Fruit fly (Drosophila melanogaster): ENCODE data around the gene aurA.
"Not testable (repeated sequence)": the region's sequence is repeated elsewhere in the genome, so short reads cannot be mapped to it uniquely, and the experiment has no call there.

The aurA gene

DNA sequence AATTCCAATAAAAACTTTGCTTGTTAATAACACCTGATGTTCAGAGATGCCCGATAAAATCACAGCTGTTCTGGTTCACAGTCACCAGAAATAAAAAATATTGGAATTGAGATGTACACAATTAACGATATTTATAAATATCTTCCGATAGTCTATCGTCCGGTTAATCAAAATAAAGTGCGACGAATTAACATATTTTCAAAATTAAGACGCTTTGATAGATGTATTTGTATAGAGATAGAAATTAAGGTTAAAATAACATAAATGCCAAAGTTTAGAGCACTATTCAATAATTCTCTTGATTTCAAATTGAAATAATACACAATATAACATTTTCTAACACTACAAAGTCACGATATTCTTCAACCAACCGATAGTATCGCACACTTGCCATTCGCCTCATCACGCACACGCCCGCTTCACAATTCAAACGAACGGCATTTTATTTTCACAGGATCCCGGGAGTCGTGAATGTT lies at the start of gene aurA, which contains the start of gene CG3281:
Gene aurA (plus strand): TSS at position 386 of the 476 bp plus-strand sequence.
Gene CG3281 (minus strand): TSS at position 67 of the 476 bp plus-strand sequence.
- TF ChIP-seq CG17801 (GFP tag; optimal IDR thresholded peaks at IDR 0.05; ENCODE audit: partially characterized antibody) = peak; percentile 77

DNA sequence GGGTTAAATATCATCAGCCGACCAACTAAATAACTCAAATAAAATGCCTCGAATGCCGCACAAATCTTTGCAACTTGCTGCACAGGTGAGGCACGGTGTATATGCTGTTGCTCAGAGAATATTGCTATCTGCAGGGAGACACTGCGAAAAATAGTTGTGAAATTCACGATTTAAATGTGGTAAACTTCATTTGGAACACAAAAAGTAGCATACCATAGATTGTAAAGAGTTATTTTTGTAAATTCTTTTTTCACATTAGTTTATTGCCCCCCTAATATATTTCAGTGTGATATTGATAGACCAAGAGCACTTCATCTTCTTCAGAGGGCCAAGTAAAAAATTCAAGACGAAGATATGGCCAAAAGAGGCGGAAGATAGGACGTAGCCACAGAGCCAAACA lies 42.3 kb upstream of the aurA start:
- no peak for TF ChIP-seq CG17801 (GFP tag; optimal IDR thresholded peaks at IDR 0.05; ENCODE audit: partially characterized antibody)

DNA sequence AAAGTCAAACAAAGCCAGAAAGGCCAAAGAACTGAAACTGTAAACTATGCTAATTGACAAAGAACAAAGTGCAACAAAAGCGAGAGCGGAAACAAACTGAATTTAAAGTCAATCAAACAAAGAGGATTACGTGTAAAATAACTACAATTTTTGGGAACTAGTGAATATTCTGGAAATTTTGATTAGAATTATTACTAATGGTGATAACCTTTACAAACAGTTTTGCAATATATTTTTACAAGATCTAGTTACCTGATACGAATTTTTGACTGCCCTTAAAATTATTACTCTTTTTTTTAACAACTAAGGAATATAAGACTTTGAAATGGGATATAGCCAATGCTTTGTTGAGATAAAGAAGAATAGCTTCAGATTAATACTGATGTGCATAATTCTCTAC lies 32.0 kb upstream of the aurA start, which contains the start of gene CG14731:
Gene CG14731 (plus strand): TSS at position 301 of the 400 bp plus-strand sequence.
- no peak for TF ChIP-seq CG17801 (GFP tag; optimal IDR thresholded peaks at IDR 0.05; ENCODE audit: partially characterized antibody)

DNA sequence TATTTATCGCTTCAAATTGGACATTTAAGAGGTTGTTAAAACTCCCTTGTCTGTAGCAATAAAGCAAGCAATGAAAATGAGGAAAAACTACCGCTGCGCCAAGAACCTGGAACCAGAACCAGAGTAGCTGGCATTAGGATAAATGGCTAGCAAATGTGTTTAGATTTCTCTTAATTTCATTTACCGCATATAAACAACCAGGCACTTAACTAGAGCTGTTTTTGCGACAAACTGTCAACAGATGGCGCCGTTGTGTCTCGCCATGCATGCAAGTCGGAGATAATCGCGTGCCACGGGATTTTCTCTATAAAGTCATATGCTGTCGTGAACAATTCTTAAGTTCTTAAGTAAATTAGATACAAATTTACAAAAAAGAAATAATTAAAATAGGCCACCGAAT lies 29.0 kb upstream of the aurA start:
- no peak for TF ChIP-seq CG17801 (GFP tag; optimal IDR thresholded peaks at IDR 0.05; ENCODE audit: partially characterized antibody)

DNA sequence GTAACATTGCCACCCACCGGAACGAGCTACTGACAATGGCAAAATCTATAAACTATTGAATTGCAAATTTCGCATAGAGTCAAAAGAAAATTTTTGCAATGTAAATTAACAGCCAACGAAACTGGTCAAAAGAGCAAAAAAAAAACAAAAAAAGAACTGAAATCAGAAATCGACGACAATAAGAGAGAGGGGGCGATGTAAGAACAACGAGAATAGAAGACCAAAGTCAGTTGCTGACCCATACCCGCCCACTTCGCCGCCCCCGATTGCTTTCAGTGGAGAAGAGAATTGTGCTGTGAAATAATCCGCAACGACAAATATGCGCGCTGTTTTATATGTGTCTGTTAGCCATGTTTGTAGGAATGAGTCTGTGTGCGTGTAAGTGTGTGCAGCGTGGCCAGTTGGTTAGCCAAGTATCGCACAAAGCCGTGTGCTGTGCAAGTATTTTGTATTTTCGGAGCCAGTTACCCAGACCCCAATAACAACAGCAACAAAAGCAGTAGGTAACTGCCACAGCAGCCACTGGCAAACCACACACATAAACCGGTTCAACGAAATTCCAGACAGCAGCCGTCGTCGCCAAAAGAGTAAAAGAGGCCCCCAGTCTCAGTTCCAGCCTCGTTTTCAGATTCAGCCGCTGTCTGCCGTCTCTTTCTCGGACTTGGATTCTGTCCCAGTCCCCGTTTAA lies 25.4 kb upstream of the aurA start:
- TF ChIP-seq CG17801 (GFP tag; optimal IDR thresholded peaks at IDR 0.05; ENCODE audit: partially characterized antibody) = no peak

DNA sequence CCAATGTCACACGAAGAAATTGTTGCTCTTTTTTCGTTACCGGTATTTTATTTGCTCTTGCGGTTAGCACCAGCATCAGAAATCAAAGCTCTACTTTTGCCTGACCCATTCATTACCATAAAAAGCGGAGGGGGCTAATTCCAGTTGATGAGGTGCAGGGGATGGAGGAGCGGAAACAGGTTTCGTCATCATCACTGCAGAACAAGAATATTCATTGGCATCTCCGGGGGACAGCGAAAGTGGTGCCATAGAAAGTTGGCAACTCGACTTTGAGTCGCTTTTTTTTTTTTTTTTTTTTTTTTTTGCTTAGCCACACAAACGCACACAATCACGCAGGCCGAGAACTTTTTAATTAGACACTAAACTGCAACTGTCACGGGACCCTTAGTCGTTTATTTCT lies 21.8 kb upstream of the aurA start:
- no peak for TF ChIP-seq CG17801 (GFP tag; optimal IDR thresholded peaks at IDR 0.05; ENCODE audit: partially characterized antibody)

DNA sequence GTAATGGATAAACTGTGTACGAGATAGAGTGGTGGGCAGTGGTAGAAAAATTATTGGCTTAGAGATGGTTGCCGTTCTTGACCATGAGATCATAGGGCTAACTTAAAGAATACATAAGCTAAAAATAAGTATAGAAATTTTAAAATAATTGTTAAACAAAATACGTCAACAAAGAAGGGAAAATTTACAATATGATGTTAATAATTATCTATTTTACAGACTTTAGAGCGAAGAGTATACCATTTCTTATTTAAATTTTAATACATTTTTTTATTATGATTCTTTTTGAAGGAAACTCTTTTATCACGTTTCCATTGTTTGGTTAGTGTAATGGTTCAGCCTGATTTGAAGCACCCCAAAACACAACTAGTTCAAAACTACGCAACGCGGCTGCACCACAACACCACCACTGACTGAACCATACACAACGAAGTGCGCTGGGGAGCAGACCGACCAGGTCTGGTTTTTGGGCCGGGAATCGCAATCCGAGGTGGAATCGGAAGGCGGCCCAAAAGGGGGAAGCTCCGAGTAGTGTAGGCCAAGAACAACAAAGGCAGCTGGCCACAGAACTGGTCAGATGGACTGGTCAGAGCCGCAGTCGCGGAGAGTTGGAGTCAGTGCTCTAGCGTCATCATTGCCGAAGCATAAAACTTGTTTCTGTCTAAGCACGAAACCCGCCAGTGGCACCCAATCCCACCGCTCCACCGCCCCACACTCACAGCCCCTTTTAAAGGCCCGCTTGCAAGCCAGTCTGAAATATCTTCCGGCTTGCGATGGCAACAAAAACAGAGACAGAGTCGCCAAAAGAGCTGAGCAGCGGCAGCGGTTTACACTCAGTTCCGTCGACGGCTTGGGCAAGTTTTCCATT lies 17.2 kb upstream of the aurA start:
- TF ChIP-seq CG17801 (GFP tag; optimal IDR thresholded peaks at IDR 0.05; ENCODE audit: partially characterized antibody) = no peak

DNA sequence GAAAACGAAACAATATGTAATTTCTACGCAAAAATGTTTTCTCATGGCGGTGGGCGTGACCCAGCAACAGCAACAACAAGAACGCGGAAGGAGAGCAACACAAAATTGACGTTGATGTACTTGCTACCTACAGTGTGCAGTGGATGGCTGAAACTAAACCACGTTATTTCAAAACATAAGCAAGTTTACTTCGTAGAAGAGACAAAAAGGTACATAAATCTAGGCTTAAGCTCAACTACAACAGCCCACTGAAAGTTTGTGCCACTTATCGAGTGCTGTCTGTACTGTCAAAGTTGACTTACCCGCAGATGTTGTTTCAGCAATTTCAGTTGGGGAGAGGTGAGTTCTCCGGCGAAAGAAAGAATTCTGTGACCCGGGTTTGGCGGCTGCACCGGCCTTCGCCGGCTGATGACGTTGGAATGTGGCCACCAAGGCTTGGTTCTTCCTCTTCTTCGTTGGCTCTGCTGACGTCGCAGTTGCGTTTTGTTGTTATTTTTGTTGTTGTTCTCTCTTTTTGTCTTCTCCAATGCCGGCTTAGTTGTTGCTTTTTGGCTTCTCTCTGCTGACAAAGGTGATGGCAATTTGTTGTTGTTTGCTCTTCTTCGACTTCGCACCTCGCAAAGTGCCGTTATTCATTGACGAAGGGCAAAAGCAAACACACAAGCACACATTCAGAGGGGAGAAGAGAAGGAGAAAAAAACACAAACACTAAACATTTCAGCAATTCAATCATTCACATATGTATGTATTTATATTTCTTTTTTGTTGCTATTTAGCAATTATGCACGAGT lies 15.7 kb upstream of the aurA start:
- TF ChIP-seq CG17801 (GFP tag; optimal IDR thresholded peaks at IDR 0.05; ENCODE audit: partially characterized antibody) = no peak

DNA sequence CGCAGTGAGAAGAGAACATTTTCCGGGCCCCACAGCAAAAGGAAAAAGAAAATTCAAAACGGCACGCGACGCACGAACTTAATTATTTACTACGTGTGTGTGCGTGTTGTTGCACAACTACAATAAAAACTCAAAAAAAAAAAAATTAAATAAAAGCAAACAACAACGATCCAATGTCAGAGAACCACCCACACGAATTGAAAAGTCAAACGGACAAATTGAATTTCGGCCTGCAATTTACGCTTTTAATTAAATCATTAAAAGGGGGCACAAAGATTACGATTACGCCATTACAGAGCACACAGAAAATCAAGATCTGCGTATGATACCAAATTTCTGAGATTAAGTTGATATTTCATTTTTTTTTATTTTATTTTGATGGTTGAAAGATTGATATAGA lies 15.0 kb upstream of the aurA start:
- TF ChIP-seq CG17801 (GFP tag; optimal IDR thresholded peaks at IDR 0.05; ENCODE audit: partially characterized antibody) = no peak

DNA sequence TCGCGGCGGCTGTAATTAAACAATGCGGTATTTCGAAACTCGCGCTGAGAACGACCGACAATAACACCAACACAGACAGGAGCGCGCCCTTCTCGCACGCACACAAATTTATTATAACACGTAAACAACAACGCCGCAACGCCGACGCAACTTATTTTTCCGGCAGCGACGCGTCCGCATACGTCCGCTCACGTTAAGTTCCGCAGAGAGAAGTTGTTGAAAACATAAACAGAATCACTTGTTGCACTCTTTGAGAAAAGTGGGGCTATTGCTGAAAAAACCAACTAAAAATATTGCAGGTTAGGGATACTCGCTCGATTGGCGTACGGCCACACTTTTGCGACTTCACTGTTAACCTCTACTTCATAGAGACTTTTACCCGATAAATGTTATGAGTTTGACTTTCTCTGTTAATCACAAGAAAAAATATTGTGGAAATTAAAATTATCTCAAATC lies 14.0 kb upstream of the aurA start, which contains the start of gene Cad87A:
Gene Cad87A (minus strand): TSS at position 227 of the 456 bp plus-strand sequence.
- TF ChIP-seq CG17801 (GFP tag; optimal IDR thresholded peaks at IDR 0.05; ENCODE audit: partially characterized antibody) = peak; percentile 55

DNA sequence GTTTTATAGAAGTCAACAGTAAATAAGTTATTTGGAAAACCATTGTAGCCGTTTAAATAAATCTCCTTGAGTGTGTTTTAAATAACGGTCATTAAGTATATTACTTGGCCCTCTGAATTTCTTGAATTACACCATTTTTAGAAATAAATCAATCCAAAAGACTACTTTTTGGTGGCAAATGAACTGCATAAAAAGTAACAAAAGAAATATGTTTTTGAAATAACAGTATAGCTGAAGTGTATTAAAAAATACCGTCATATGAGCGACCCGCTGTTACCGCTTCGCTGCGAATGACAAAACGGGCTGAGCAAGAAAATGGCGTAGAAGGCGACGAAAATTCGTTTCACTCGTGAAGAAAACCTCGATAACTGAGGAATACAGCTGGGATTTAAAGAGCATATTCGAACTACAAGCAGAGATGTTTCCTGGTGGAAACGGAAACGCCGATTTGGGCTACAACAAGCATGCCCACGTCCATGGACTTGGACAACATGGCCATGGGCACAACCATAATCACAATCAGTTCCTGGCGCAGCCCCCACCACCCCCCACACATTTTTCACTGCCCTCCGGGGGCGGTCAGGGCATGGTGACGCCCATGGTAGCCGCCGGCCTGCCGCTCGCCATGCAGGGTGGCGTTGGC lies 13.4 kb upstream of the aurA start, which contains the start of gene CG31211:
Gene CG31211 (plus strand): TSS at position 294 of the 643 bp plus-strand sequence.
- no peak for TF ChIP-seq CG17801 (GFP tag; optimal IDR thresholded peaks at IDR 0.05; ENCODE audit: partially characterized antibody)

DNA sequence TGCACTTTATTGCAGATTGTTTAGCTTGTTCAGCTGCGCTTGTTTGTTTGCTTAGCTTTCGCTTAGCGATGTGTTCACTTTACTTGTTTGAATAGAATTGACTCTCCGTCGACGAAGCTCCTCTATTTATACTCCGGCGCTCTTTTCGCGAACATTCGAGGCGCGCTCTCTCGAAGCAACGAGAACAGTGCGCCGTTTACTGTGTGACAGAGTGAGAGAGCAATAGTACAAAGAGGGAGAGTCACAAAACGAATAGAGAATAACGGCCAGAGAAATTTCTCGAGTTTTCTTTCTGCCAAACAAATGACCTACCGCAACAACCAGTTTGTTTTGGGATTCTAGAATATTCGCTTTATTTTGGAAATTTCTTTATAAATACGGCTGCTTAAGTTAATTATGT lies 6.5 kb upstream of the aurA start, which contains the start of gene Hsp70Aa:
Gene Hsp70Aa (minus strand): TSS at position 101 of the 400 bp plus-strand sequence.
- not testable (repeated sequence) for TF ChIP-seq CG17801 (GFP tag; optimal IDR thresholded peaks at IDR 0.05; ENCODE audit: partially characterized antibody)

DNA sequence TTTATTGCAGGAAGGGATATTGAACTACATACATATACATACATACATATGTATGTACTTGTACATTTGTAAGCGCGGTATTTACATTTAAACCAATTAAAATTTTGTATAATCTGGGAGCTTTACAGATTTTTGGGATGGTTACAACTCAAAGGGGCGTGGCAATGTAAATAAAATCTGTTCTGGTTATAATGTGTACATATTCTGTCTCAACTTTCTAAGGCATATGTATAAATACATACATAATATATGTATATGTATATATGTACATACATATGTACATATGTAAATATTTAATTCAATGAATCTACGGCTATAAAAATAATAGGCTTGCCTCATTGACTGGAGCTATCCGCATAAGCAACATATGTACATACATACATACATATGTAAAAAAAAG lies 5.5 kb upstream of the aurA start:
- TF ChIP-seq CG17801 (GFP tag; optimal IDR thresholded peaks at IDR 0.05; ENCODE audit: partially characterized antibody) = no peak

DNA sequence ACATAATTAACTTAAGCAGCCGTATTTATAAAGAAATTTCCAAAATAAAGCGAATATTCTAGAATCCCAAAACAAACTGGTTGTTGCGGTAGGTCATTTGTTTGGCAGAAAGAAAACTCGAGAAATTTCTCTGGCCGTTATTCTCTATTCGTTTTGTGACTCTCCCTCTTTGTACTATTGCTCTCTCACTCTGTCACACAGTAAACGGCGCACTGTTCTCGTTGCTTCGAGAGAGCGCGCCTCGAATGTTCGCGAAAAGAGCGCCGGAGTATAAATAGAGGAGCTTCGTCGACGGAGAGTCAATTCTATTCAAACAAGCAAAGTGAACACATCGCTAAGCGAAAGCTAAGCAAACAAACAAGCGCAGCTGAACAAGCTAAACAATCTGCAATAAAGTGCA lies 4.7 kb upstream of the aurA start, which contains the start of gene Hsp70Ab:
Gene Hsp70Ab (plus strand): TSS at position 301 of the 400 bp plus-strand sequence.
- not testable (repeated sequence) for TF ChIP-seq CG17801 (GFP tag; optimal IDR thresholded peaks at IDR 0.05; ENCODE audit: partially characterized antibody)

Data from ovary, adult (tissue).